Fruit fly (Drosophila melanogaster): Measurements from ENCODE around the gene yellow-f2.

DNA sequence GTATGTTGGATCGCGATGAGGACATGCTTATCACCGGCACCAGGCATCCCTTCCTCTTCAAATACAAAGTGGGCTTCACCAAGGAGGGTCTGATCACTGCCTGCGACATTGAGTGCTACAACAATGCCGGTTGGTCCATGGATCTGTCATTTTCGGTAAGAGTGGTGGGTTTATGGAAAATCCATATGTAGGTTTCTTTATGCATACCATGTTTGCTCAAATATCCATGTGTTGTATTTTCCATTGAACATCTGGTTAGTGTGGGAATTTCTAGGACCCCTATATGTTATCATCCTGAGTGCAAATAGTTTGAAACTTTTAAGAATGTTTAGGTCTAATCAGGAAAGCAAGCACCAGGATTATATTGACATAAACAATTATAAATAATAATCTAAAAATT is 41.1 kb upstream of the yellow-f2 start:
- no peak for TF ChIP-seq h (optimal IDR thresholded peaks at IDR 0.05)
- no peak for TF ChIP-seq Sin3A (optimal IDR thresholded peaks at IDR 0.05)
- no peak for TF ChIP-seq Myc (optimal IDR thresholded peaks at IDR 0.05)
- no peak for TF ChIP-seq insv (optimal IDR thresholded peaks at IDR 0.05)
- TF ChIP-seq psq (optimal IDR thresholded peaks at IDR 0.05), result no peak
